Fruit fly (Drosophila melanogaster): ENCODE results near the gene CG5937.

CG5937 gene

dm6 chrX:6027846-6028245, 12.0 kb upstream of the CG5937 start (continued):
- peak; percentile 40 for TF ChIP-seq CG34406 (GFP tag; optimal IDR thresholded peaks at IDR 0.05)
- peak; percentile 62 to 73 for TF ChIP-seq ss (GFP tag; optimal IDR thresholded peaks at IDR 0.05)
- TF ChIP-seq CG3919 (GFP tag; optimal IDR thresholded peaks at IDR 0.05), result peak; percentile 60
- TF ChIP-seq CG9139 (GFP tag; optimal IDR thresholded peaks at IDR 0.05), result peak; percentile 21
- peak; percentile 29 for TF ChIP-seq CG11762 (GFP tag; optimal IDR thresholded peaks at IDR 0.05; ENCODE audit: insufficient read depth)
- TF ChIP-seq Ets96B (tag; optimal IDR thresholded peaks at IDR 0.05), result peak; percentile 70
- TF ChIP-seq Met (GFP tag; optimal IDR thresholded peaks at IDR 0.05), result peak; percentile 60
- no peak for TF ChIP-seq CG31627 (GFP tag; optimal IDR thresholded peaks at IDR 0.05)
- peak; percentile 82 for TF ChIP-seq Gug (GFP tag; IDR thresholded peaks at IDR 0.05)
- TF ChIP-seq spab (GFP tag; optimal IDR thresholded peaks at IDR 0.05), result peak; percentile 47
- TF ChIP-seq CG3032 (tag; optimal IDR thresholded peaks at IDR 0.05), result peak; percentile 76
- TF ChIP-seq pdm3 (GFP tag; optimal IDR thresholded peaks at IDR 0.05), result peak; percentile 59

- TF ChIP-seq Eip78C (GFP tag), result peak; percentile 18
- peak; percentile 60 for TF ChIP-seq svp (GFP tag)
- TF ChIP-seq CG6163 (GFP tag; IDR thresholded peaks at IDR 0.05), result no peak
Measured at dm6 chrX:6029015-6029414, 10.8 kb upstream of the CG5937 start.

- TF ChIP-seq CG16779 (tag; optimal IDR thresholded peaks at IDR 0.05), result no peak
- TF ChIP-seq Blimp-1 (GFP tag; optimal IDR thresholded peaks at IDR 0.05), result peak; percentile 33
- no peak for TF ChIP-seq Gug (GFP tag; IDR thresholded peaks at IDR 0.05)
- TF ChIP-seq CG10631 (GFP tag; optimal IDR thresholded peaks at IDR 0.05), result peak; percentile 22
- peak; percentile 53 for TF ChIP-seq CG3919 (GFP tag; optimal IDR thresholded peaks at IDR 0.05)
- TF ChIP-seq Ets96B (tag; optimal IDR thresholded peaks at IDR 0.05), result peak; percentile 11
- TF ChIP-seq pdm3 (GFP tag; optimal IDR thresholded peaks at IDR 0.05), result peak; percentile 34
- peak; percentile 40 for TF ChIP-seq acj6 (GFP tag; optimal IDR thresholded peaks at IDR 0.05)
- peak; percentile 77 for TF ChIP-seq cyc (GFP tag; optimal IDR thresholded peaks at IDR 0.05)
- peak; percentile 72 for TF ChIP-seq Hr39 (GFP tag; optimal IDR thresholded peaks at IDR 0.05)
- peak; percentile 26 for TF ChIP-seq achi (GFP tag; optimal IDR thresholded peaks at IDR 0.05)
- TF ChIP-seq fkh (GFP tag; optimal IDR thresholded peaks at IDR 0.05), result no peak
- TF ChIP-seq Eip75B (GFP tag; optimal IDR thresholded peaks at IDR 0.05), result peak; percentile 39
- peak; percentile 22 for TF ChIP-seq CG11902 (GFP tag; optimal IDR thresholded peaks at IDR 0.05)
- peak; percentile 37; the same call in 1 of the 3 replicates for TF ChIP-seq CG6163 (GFP tag; IDR thresholded peaks at IDR 0.05)
- peak; percentile 44 for TF ChIP-seq vri (GFP tag; optimal IDR thresholded peaks at IDR 0.05)
- TF ChIP-seq svp (GFP tag), result peak; percentile 89
- peak; percentile 82 for TF ChIP-seq topi (GFP tag; optimal IDR thresholded peaks at IDR 0.05)
- peak; percentile 0 for TF ChIP-seq CG8632 (GFP tag; optimal IDR thresholded peaks at IDR 0.05)
- TF ChIP-seq CG1621 (tag; optimal IDR thresholded peaks at IDR 0.05), result no peak
- peak; percentile 80 for TF ChIP-seq Met (GFP tag; optimal IDR thresholded peaks at IDR 0.05)
- peak; percentile 28 for TF ChIP-seq CG34406 (GFP tag; optimal IDR thresholded peaks at IDR 0.05)
- peak; percentile 70 for TF ChIP-seq Smox (GFP tag; optimal IDR thresholded peaks at IDR 0.05)
- TF ChIP-seq fd59A (GFP tag; optimal IDR thresholded peaks at IDR 0.05), result no peak
- TF ChIP-seq ss (GFP tag; optimal IDR thresholded peaks at IDR 0.05), result peak in 1 of 2 experiments; percentile 17
- TF ChIP-seq CG6792 (GFP tag; optimal IDR thresholded peaks at IDR 0.05), result peak; percentile 50
- TF ChIP-seq CG6854 (GFP tag; optimal IDR thresholded peaks at IDR 0.05), result peak; percentile 41
- TF ChIP-seq Sox15 (GFP tag; optimal IDR thresholded peaks at IDR 0.05), result peak; percentile 10
- peak; percentile 17 for TF ChIP-seq CG10669 (GFP tag; optimal IDR thresholded peaks at IDR 0.05)
- peak; percentile 8 for TF ChIP-seq OdsH (GFP tag; optimal IDR thresholded peaks at IDR 0.05)
- TF ChIP-seq CG31627 (GFP tag; optimal IDR thresholded peaks at IDR 0.05), result peak; percentile 69
- no peak for TF ChIP-seq CG15336 (GFP tag; IDR thresholded peaks at IDR 0.05)
- peak; percentile 73 for TF ChIP-seq lz (GFP tag; optimal IDR thresholded peaks at IDR 0.05)
- peak; percentile 78 for TF ChIP-seq esn (GFP tag; optimal IDR thresholded peaks at IDR 0.05)
- TF ChIP-seq Ets21C (GFP tag; optimal IDR thresholded peaks at IDR 0.05), result peak; percentile 61
- TF ChIP-seq Lpt (GFP tag; optimal IDR thresholded peaks at IDR 0.05), result no peak
- peak; percentile 85 for TF ChIP-seq Eip78C (GFP tag)
- peak; percentile 70 for TF ChIP-seq Sox102F (GFP tag; optimal IDR thresholded peaks at IDR 0.05)
- no peak for TF ChIP-seq CG6808 (GFP tag; optimal IDR thresholded peaks at IDR 0.05)
Measured at dm6 chrX:6030010-6030409, 9.8 kb upstream of the CG5937 start.

Data from whole organism, prepupa.